Worm (Caenorhabditis elegans) whole organism, mixed stage, embryonic: ENCODE measurements around the gene C01G12.5.

Experiments used
- M03D4.4 ChIP-seq: sonication (generic microtip); optimal IDR thresholded peaks from 2 replicates; lab custom pipeline; 2017; ENCODE audit warnings: mild to moderate bottlenecking, missing genetic modification characterization, missing compliant biosample characterization
- bed-3 ChIP-seq: fragments of 200-800 bp; sonication (Bioruptor generic); optimal IDR thresholded peaks from 3 replicates; lab custom pipeline; 2018; ENCODE audit warnings: mild to moderate bottlenecking, missing genetic modification characterization, moderate library complexity, missing compliant biosample characterization
- blmp-1 ChIP-seq: fragments of 150-350 bp; optimal IDR thresholded peaks from 2 replicates; lab custom pipeline; 2014; ENCODE audit warnings: missing biosample characterization, missing genetic modification characterization
- ceh-43 ChIP-seq: fragments of 200-800 bp; sonication (Bioruptor generic); optimal IDR thresholded peaks from 2 replicates; lab custom pipeline; 2018; ENCODE audit warnings: mild to moderate bottlenecking, missing genetic modification characterization, moderate library complexity, missing compliant biosample characterization
- ceh-83 ChIP-seq: fragments of 200-800 bp; sonication (Bioruptor generic); optimal IDR thresholded peaks from 2 replicates; lab custom pipeline; 2018; ENCODE audit warnings: mild to moderate bottlenecking, missing genetic modification characterization, missing compliant biosample characterization
- ces-1 ChIP-seq: fragments of 150-350 bp; optimal IDR thresholded peaks from 2 replicates; lab custom pipeline; 2014; ENCODE audit warnings: missing biosample characterization, missing genetic modification reagents, missing genetic modification characterization
- cnd-1 ChIP-seq: fragments of 200-800 bp; sonication (Bioruptor generic); optimal IDR thresholded peaks from 2 replicates; lab custom pipeline; 2018; ENCODE audit warnings: mild to moderate bottlenecking, missing genetic modification characterization, missing compliant biosample characterization
- drap-1 ChIP-seq: fragments of 200-800 bp; sonication (Bioruptor generic); optimal IDR thresholded peaks from 3 replicates; lab custom pipeline; 2018; ENCODE audit warnings: mild to moderate bottlenecking, missing genetic modification characterization, missing compliant biosample characterization
- elt-1 ChIP-seq: sonication (generic microtip); optimal IDR thresholded peaks from 2 replicates; lab custom pipeline; 2017; ENCODE audit warnings: missing genetic modification characterization, mild to moderate bottlenecking, missing compliant biosample characterization, antibody characterized with exemption, moderate library complexity, borderline replicate concordance; ENCODE audit not compliant: insufficient read depth
- elt-3 ChIP-seq: fragments of 150-350 bp; optimal IDR thresholded peaks from 2 replicates; lab custom pipeline; 2014; ENCODE audit warnings: missing biosample characterization, missing genetic modification characterization
- flh-1 ChIP-seq: fragments of 200-800 bp; sonication (Bioruptor generic); optimal IDR thresholded peaks from 2 replicates; lab custom pipeline; 2018; ENCODE audit warnings: mild to moderate bottlenecking, missing genetic modification characterization, moderate library complexity, missing compliant biosample characterization
- ham-2 ChIP-seq: fragments of 200-800 bp; sonication (Bioruptor generic); optimal IDR thresholded peaks from 2 replicates; lab custom pipeline; 2018; ENCODE audit warnings: mild to moderate bottlenecking, missing genetic modification characterization, missing compliant biosample characterization
- hlh-1 ChIP-seq: fragments of 150-350 bp; optimal IDR thresholded peaks from 2 replicates; lab custom pipeline; 2014; ENCODE audit warnings: missing biosample characterization, missing genetic modification reagents, missing genetic modification characterization
- lin-13 ChIP-seq: fragments of 150-350 bp; optimal IDR thresholded peaks from 2 replicates; lab custom pipeline; 2014; ENCODE audit warnings: missing biosample characterization, missing genetic modification characterization
- lin-32 ChIP-seq: fragments of 200-800 bp; sonication (Bioruptor generic); optimal IDR thresholded peaks from 2 replicates; lab custom pipeline; 2018; ENCODE audit warnings: mild to moderate bottlenecking, missing genetic modification characterization, missing compliant biosample characterization
- lsy-2 ChIP-seq: fragments of 150-350 bp; optimal IDR thresholded peaks from 2 replicates; lab custom pipeline; 2014; ENCODE audit warnings: missing biosample characterization, missing genetic modification characterization
- mep-1 ChIP-seq: fragments of 150-350 bp; optimal IDR thresholded peaks from 2 replicates; lab custom pipeline; 2017; ENCODE audit warnings: missing biosample characterization, missing genetic modification reagents, missing genetic modification characterization, inconsistent platforms
- mls-2 ChIP-seq: sonication (generic microtip); optimal IDR thresholded peaks from 2 replicates; lab custom pipeline; 2016; ENCODE audit warnings: mild to moderate bottlenecking, missing genetic modification characterization, moderate library complexity, missing compliant biosample characterization
- nhr-12 ChIP-seq: fragments of 150-350 bp; optimal IDR thresholded peaks from 2 replicates; lab custom pipeline; 2014; ENCODE audit warnings: missing biosample characterization, missing genetic modification characterization
- nhr-2 ChIP-seq: fragments of 150-350 bp; optimal IDR thresholded peaks from 2 replicates; lab custom pipeline; 2014; ENCODE audit warnings: missing biosample characterization, missing genetic modification characterization
- nhr-237 ChIP-seq: fragments of 150-350 bp; optimal IDR thresholded peaks from 2 replicates; lab custom pipeline; 2014; ENCODE audit warnings: missing biosample characterization, missing genetic modification characterization
- nhr-28 ChIP-seq: fragments of 150-350 bp; optimal IDR thresholded peaks from 2 replicates; lab custom pipeline; 2014; ENCODE audit warnings: missing biosample characterization, missing genetic modification characterization
- pha-4 ChIP-seq: fragments of 150-350 bp; optimal IDR thresholded peaks from 2 replicates; lab custom pipeline; 2018; ENCODE audit warnings: missing biosample characterization, missing genetic modification reagents, missing genetic modification characterization
- sem-2 ChIP-seq: fragments of 200-800 bp; sonication (Bioruptor generic); optimal IDR thresholded peaks from 2 replicates; lab custom pipeline; 2018; ENCODE audit warnings: mild to moderate bottlenecking, missing genetic modification characterization, missing compliant biosample characterization
- sptf-1 ChIP-seq: sonication (generic microtip); optimal IDR thresholded peaks from 2 replicates; lab custom pipeline; 2017; ENCODE audit warnings: mild to moderate bottlenecking, missing genetic modification characterization, moderate library complexity, missing compliant biosample characterization
- tbx-8 ChIP-seq: fragments of 200-800 bp; sonication (Bioruptor generic); optimal IDR thresholded peaks from 2 replicates; lab custom pipeline; 2018; ENCODE audit warnings: mild to moderate bottlenecking, missing genetic modification characterization, moderate library complexity, missing compliant biosample characterization
- unc-120 ChIP-seq: sonication (generic microtip); optimal IDR thresholded peaks from 2 replicates; lab custom pipeline; 2017; ENCODE audit warnings: missing genetic modification characterization, missing compliant biosample characterization; ENCODE audit not compliant: poor library complexity, severe bottlenecking
- unc-62 ChIP-seq: fragments of 150-350 bp; optimal IDR thresholded peaks from 2 replicates; lab custom pipeline; 2014; ENCODE audit warnings: missing biosample characterization, missing genetic modification reagents, missing genetic modification characterization
- zip-8 ChIP-seq: fragments of 150-350 bp; optimal IDR thresholded peaks from 2 replicates; lab custom pipeline; 2014; ENCODE audit warnings: missing biosample characterization, missing genetic modification characterization

C01G12.5 gene

ce11 chrII:14561549-14562115 lies 25.7 kb downstream of the C01G12.5 start, which contains the start of gene mog-4:
Gene mog-4, minus strand, starts transcription at chrII:14561599.
- peak; percentile 1 for TF ChIP-seq bed-3 (GFP tag; lab: Kevin White, UChicago)
- peak; percentile 8 for TF ChIP-seq ceh-43 (GFP tag; lab: Kevin White, UChicago)
- peak; percentile 7 for TF ChIP-seq sptf-1
- peak; percentile 95 for TF ChIP-seq lsy-2 (tag; lab: Kevin White, UChicago)
- peak; percentile 37 for TF ChIP-seq mep-1 (tag; lab: Kevin White, UChicago)
- peak; percentile 46 for TF ChIP-seq lin-13 (tag; lab: Kevin White, UChicago)
- peak; percentile 25 for TF ChIP-seq unc-120 (tag; lab: Kevin White, UChicago)
- TF ChIP-seq mls-2: peak; percentile 20
- peak; percentile 81 for TF ChIP-seq nhr-237 (tag; lab: Kevin White, UChicago)
- peak; percentile 20 for TF ChIP-seq cnd-1 (tag; lab: Kevin White, UChicago)
- peak; percentile 76 for TF ChIP-seq ham-2
- TF ChIP-seq drap-1: peak; percentile 21
- TF ChIP-seq ces-1 (GFP tag; lab: Kevin White, UChicago): peak; percentile 71

ce11 chrII:14555019-14555418 lies 32.3 kb downstream of the C01G12.5 start:
- TF ChIP-seq bed-3 (GFP tag; lab: Kevin White, UChicago): no peak
- TF ChIP-seq ces-1 (GFP tag; lab: Kevin White, UChicago): peak; percentile 30
- TF ChIP-seq sem-2 (GFP tag; lab: Kevin White, UChicago): no peak

- TF ChIP-seq ces-1 (GFP tag; lab: Kevin White, UChicago) (no peak), ceh-83 (GFP tag; lab: Kevin White, UChicago) (no peak), mls-2 (no peak), ceh-43 (GFP tag; lab: Kevin White, UChicago) (no peak), blmp-1 (no peak), nhr-12 (tag; lab: Kevin White, UChicago) (no peak), nhr-237 (tag; lab: Kevin White, UChicago) (no peak)
Measured at ce11 chrII:14550613-14551012, 36.7 kb downstream of the C01G12.5 start, which contains the start of gene nlp-41. Gene nlp-41, plus strand, starts transcription at chrII:14550913.

ce11 chrII:14548691-14549090 lies 38.6 kb downstream of the C01G12.5 start, which contains the start of gene gcy-29:
Gene gcy-29, minus strand, starts transcription at chrII:14548791.
- no peak for TF ChIP-seq blmp-1
- TF ChIP-seq zip-8 (tag; lab: Kevin White, UChicago): no peak
- no peak for TF ChIP-seq nhr-2 (tag; lab: Kevin White, UChicago)
- no peak for TF ChIP-seq pha-4 (tag; lab: Kevin White, UChicago)
- no peak for TF ChIP-seq unc-120 (tag; lab: Kevin White, UChicago)
- no peak for TF ChIP-seq hlh-1
- TF ChIP-seq, all 35 proteins: peak for 0

- TF ChIP-seq mls-2: no peak
- TF ChIP-seq, all 35 proteins: peak for 0
Measured at ce11 chrII:14540551-14540950, 46.8 kb downstream of the C01G12.5 start.

- TF ChIP-seq tbx-8 (GFP tag; lab: Kevin White, UChicago): no peak
- TF ChIP-seq cnd-1 (tag; lab: Kevin White, UChicago): no peak
- TF ChIP-seq ceh-83 (GFP tag; lab: Kevin White, UChicago): no peak
- no peak for TF ChIP-seq sptf-1
- no peak for TF ChIP-seq M03D4.4
- no peak for TF ChIP-seq blmp-1
- no peak for TF ChIP-seq ham-2
- TF ChIP-seq unc-62 (GFP tag; lab: Kevin White, UChicago): no peak
- TF ChIP-seq nhr-28 (tag; lab: Kevin White, UChicago): no peak
- TF ChIP-seq mep-1 (tag; lab: Kevin White, UChicago): no peak
- no peak for TF ChIP-seq flh-1 (GFP tag; lab: Kevin White, UChicago)
- TF ChIP-seq nhr-12 (tag; lab: Kevin White, UChicago): no peak
- TF ChIP-seq mls-2: no peak
- no peak for TF ChIP-seq elt-1 (tag; lab: Kevin White, UChicago)
- TF ChIP-seq ceh-43 (GFP tag; lab: Kevin White, UChicago): no peak
- TF ChIP-seq lin-13 (tag; lab: Kevin White, UChicago): no peak
- no peak for TF ChIP-seq lin-32 (GFP tag; lab: Kevin White, UChicago)
- TF ChIP-seq elt-3 (tag; lab: Kevin White, UChicago): no peak
- no peak for TF ChIP-seq bed-3 (GFP tag; lab: Kevin White, UChicago)
- no peak for TF ChIP-seq hlh-1
Measured at ce11 chrII:14537728-14538127, 49.6 kb downstream of the C01G12.5 start, which contains the start of the genes clec-147 and C04H5.7. Gene clec-147, minus strand, starts transcription at chrII:14537828. Gene C04H5.7, plus strand, starts transcription at chrII:14537946.
